Fruit fly (Drosophila melanogaster): Measurements from ENCODE around the gene Doc3.

dm6 chr3L:9003369-9003768, 1.6 kb upstream of the Doc3 start:
- no peak for TF ChIP-seq CTCF (optimal IDR thresholded peaks at IDR 0.05)
- no peak for TF ChIP-seq CG8478 (optimal IDR thresholded peaks at IDR 0.05)
